Worm (Caenorhabditis elegans) whole organism, L4 larva: ENCODE results near the gene srr-3.
"Not testable (repeated sequence)": the region's sequence is repeated elsewhere in the genome, so short reads cannot be mapped to it uniquely, and the experiment has no call there.

ENCODE experiments used
- ceh-82 ChIP-seq: sonication (generic microtip); optimal IDR thresholded peaks from 2 replicates; lab custom pipeline; 2017; ENCODE audit warnings: missing biosample characterization, missing genetic modification characterization
- dmd-9 ChIP-seq: fragments of 200-800 bp; sonication (Bioruptor generic); IDR thresholded peaks from 2 replicates; pipeline ENCODE4 v1.3.6; 2022; ENCODE audit warnings: missing genetic modification reagents, missing genetic modification characterization, missing compliant biosample characterization
- egl-27 ChIP-seq: sonication (generic microtip); optimal IDR thresholded peaks from 3 replicates; lab custom pipeline; 2017; ENCODE audit warnings: missing biosample characterization, missing genetic modification reagents, missing genetic modification characterization
- fkh-10 ChIP-seq: fragments of 150-350 bp; optimal IDR thresholded peaks from 2 replicates; lab custom pipeline; 2014; ENCODE audit warnings: missing biosample characterization, missing genetic modification reagents, missing genetic modification characterization
- sdz-12 ChIP-seq: fragments of 200-800 bp; sonication (Bioruptor generic); optimal IDR thresholded peaks from 2 replicates; lab custom pipeline; 2018; ENCODE audit warnings: mild to moderate bottlenecking, missing genetic modification characterization, missing compliant biosample characterization

ce11 chrV:16474686-16475085 is 33.9 kb downstream of the srr-3 start:
- not testable (repeated sequence) for TF ChIP-seq dmd-9; sdz-12 (GFP tag; lab: Kevin White, UChicago); fkh-10 (GFP tag; lab: Kevin White, UChicago); egl-27 (tag; lab: Kevin White, UChicago); ceh-82 (tag; lab: Kevin White, UChicago)
